Fruit fly (Drosophila melanogaster) whole organism, embryonic: Measurements from ENCODE around the gene CBP.

ENCODE experiments used
- Abd-B ChIP-seq: fragments of 200-800 bp; sonication (Bioruptor generic); optimal IDR thresholded peaks from 2 replicates; lab custom pipeline; 2018; ENCODE audit warnings: missing biosample characterization, mild to moderate bottlenecking, missing genetic modification characterization, moderate library complexity
- Adf1 ChIP-seq: fragments of 200-800 bp; sonication (Bioruptor generic); IDR thresholded peaks from 2 replicates; pipeline ENCODE4 v1.3.6; 2022; ENCODE audit warnings: missing biosample characterization, missing genetic modification characterization
- B-H1 ChIP-seq: fragments of 200-800 bp; sonication (Bioruptor generic); IDR thresholded peaks from 3 replicates; pipeline ENCODE4 v1.3.6; 2022; ENCODE audit warnings: missing biosample characterization, missing genetic modification characterization
- Bteb2 ChIP-seq: fragments of 200-800 bp; sonication (Bioruptor generic); optimal IDR thresholded peaks from 2 replicates; lab custom pipeline; 2016; ENCODE audit warnings: missing biosample characterization, missing genetic modification characterization
- CG10209 ChIP-seq: fragments of 200-800 bp; sonication (Bioruptor generic); optimal IDR thresholded peaks from 3 replicates; lab custom pipeline; 2017; ENCODE audit warnings: missing biosample characterization, mild to moderate bottlenecking, missing genetic modification characterization, missing genetic modification reagents
- CG1024 ChIP-seq: fragments of 200-800 bp; sonication (Bioruptor generic); IDR thresholded peaks from 2 replicates; pipeline ENCODE4 v1.3.6; 2022; ENCODE audit warnings: missing biosample characterization, missing genetic modification characterization
- CG10462 ChIP-seq: fragments of 200-800 bp; sonication (Bioruptor generic); optimal IDR thresholded peaks from 2 replicates; lab custom pipeline; 2016; ENCODE audit warnings: missing biosample characterization, missing genetic modification characterization
- CG10565 ChIP-seq: fragments of 200-800 bp; sonication (Bioruptor generic); optimal IDR thresholded peaks from 3 replicates; lab custom pipeline; 2016; ENCODE audit warnings: missing biosample characterization, mild to moderate bottlenecking, missing genetic modification characterization
- CG10979 ChIP-seq: fragments of 200-800 bp; sonication (Bioruptor generic); optimal IDR thresholded peaks from 2 replicates; lab custom pipeline; 2018; ENCODE audit warnings: missing biosample characterization, mild to moderate bottlenecking, missing genetic modification characterization, moderate library complexity
- CG11504 ChIP-seq: fragments of 200-800 bp; sonication (Bioruptor generic); optimal IDR thresholded peaks from 3 replicates; lab custom pipeline; 2019; ENCODE audit warnings: missing biosample characterization, mild to moderate bottlenecking, missing genetic modification characterization, moderate library complexity
- CG12659 ChIP-seq: fragments of 200-800 bp; sonication (Bioruptor generic); optimal IDR thresholded peaks from 3 replicates; lab custom pipeline; 2017; ENCODE audit warnings: mild to moderate bottlenecking, missing biosample characterization, missing genetic modification reagents, missing genetic modification characterization
- CG12942 ChIP-seq: fragments of 200-800 bp; sonication (Bioruptor generic); optimal IDR thresholded peaks from 3 replicates; lab custom pipeline; 2016; ENCODE audit warnings: missing biosample characterization, missing genetic modification characterization
- CG13775 ChIP-seq: fragments of 200-800 bp; sonication (Bioruptor generic); optimal IDR thresholded peaks from 3 replicates; lab custom pipeline; 2017; ENCODE audit warnings: missing biosample characterization, mild to moderate bottlenecking, missing genetic modification characterization
- CG15601 ChIP-seq: fragments of 200-800 bp; sonication (Bioruptor generic); optimal IDR thresholded peaks from 3 replicates; lab custom pipeline; 2019; ENCODE audit warnings: missing biosample characterization, mild to moderate bottlenecking, missing genetic modification characterization, moderate library complexity
- CG16863 ChIP-seq: fragments of 200-800 bp; sonication (Bioruptor generic); optimal IDR thresholded peaks from 3 replicates; lab custom pipeline; 2016; ENCODE audit warnings: missing biosample characterization, missing genetic modification characterization
- CG17186 ChIP-seq: fragments of 200-800 bp; sonication (Bioruptor generic); optimal IDR thresholded peaks from 3 replicates; lab custom pipeline; 2017; ENCODE audit warnings: missing biosample characterization, missing genetic modification reagents, missing genetic modification characterization
- CG2889 ChIP-seq: fragments of 200-800 bp; sonication (Bioruptor generic); IDR thresholded peaks from 3 replicates; pipeline ENCODE4 v1.3.6; 2022; ENCODE audit warnings: missing biosample characterization, missing genetic modification characterization
- CG3163 ChIP-seq: fragments of 200-800 bp; sonication (Bioruptor generic); optimal IDR thresholded peaks from 3 replicates; lab custom pipeline; 2016; ENCODE audit warnings: missing biosample characterization, missing genetic modification characterization
- CG34422 ChIP-seq: fragments of 200-800 bp; sonication (Bioruptor generic); IDR thresholded peaks from 3 replicates; pipeline ENCODE4 v1.3.6; 2022; ENCODE audit warnings: missing biosample characterization, missing genetic modification characterization
- CG3847 ChIP-seq: fragments of 200-800 bp; sonication (Bioruptor generic); IDR thresholded peaks from 2 replicates; pipeline ENCODE4 v1.3.6; 2022; ENCODE audit warnings: missing biosample characterization, missing genetic modification characterization
- CG8281 ChIP-seq: fragments of 200-800 bp; sonication (Bioruptor generic); optimal IDR thresholded peaks from 2 replicates; lab custom pipeline; 2018; ENCODE audit warnings: missing biosample characterization, mild to moderate bottlenecking, missing genetic modification characterization, moderate library complexity
- CG8290 ChIP-seq, 3 experiments: fragments of 200-800 bp; sonication (Bioruptor generic); optimal IDR thresholded peaks; 2 replicates each; lab custom pipeline; 2016 to 2019; ENCODE audit warnings: missing biosample characterization in 3 of 3, missing genetic modification characterization in 3 of 3, mild to moderate bottlenecking in 2 of 3, moderate library complexity in 1 of 3
- CHES-1-like ChIP-seq: fragments of 200-800 bp; sonication (Bioruptor generic); optimal IDR thresholded peaks from 2 replicates; lab custom pipeline; 2016; ENCODE audit warnings: missing biosample characterization, missing genetic modification characterization
- Chrac-16 ChIP-seq: fragments of 200-800 bp; sonication (Bioruptor generic); optimal IDR thresholded peaks from 3 replicates; lab custom pipeline; 2016; ENCODE audit warnings: missing biosample characterization, missing genetic modification characterization
- Ets65A ChIP-seq: fragments of 200-800 bp; sonication (Bioruptor generic); peaks from one replicate; lab custom pipeline; 2016; ENCODE audit warnings: missing biosample characterization, missing genetic modification characterization
- Ets97D ChIP-seq: fragments of 200-800 bp; sonication (Bioruptor generic); optimal IDR thresholded peaks from 3 replicates; lab custom pipeline; 2016; ENCODE audit warnings: missing biosample characterization, missing genetic modification characterization
- GATAe ChIP-seq: fragments of 200-800 bp; sonication (Bioruptor generic); conservative IDR thresholded peaks from 2 replicates; pipeline ENCODE4 v1.3.6; 2022; ENCODE audit warnings: missing biosample characterization, missing genetic modification characterization
- HHEX ChIP-seq: fragments of 200-800 bp; sonication (Bioruptor generic); optimal IDR thresholded peaks from 3 replicates; lab custom pipeline; 2017; ENCODE audit warnings: missing biosample characterization, mild to moderate bottlenecking, missing genetic modification characterization, missing genetic modification reagents
- HmgZ ChIP-seq: fragments of 200-800 bp; sonication (Bioruptor generic); optimal IDR thresholded peaks from 2 replicates; lab custom pipeline; 2018; ENCODE audit warnings: missing biosample characterization, mild to moderate bottlenecking, missing genetic modification characterization
- Hmx ChIP-seq: fragments of 200-800 bp; sonication (Bioruptor generic); optimal IDR thresholded peaks from 2 replicates; lab custom pipeline; 2016; ENCODE audit warnings: missing biosample characterization, missing genetic modification characterization
- Hr3 ChIP-seq: fragments of 200-800 bp; sonication (Bioruptor generic); optimal IDR thresholded peaks from 3 replicates; lab custom pipeline; 2016; ENCODE audit warnings: missing biosample characterization, missing genetic modification characterization
- Kr ChIP-seq: fragments of 200-800 bp; sonication (Bioruptor generic); optimal IDR thresholded peaks from 2 replicates; lab custom pipeline; 2017; ENCODE audit warnings: missing biosample characterization, mild to moderate bottlenecking, missing genetic modification characterization
- Meics ChIP-seq: fragments of 200-800 bp; sonication (Bioruptor generic); optimal IDR thresholded peaks from 2 replicates; lab custom pipeline; 2017; ENCODE audit warnings: missing biosample characterization, mild to moderate bottlenecking, missing genetic modification characterization
- NK7.1 ChIP-seq: fragments of 200-800 bp; sonication (Bioruptor generic); optimal IDR thresholded peaks from 3 replicates; lab custom pipeline; 2016; ENCODE audit warnings: missing biosample characterization, missing genetic modification characterization
- Ptx1 ChIP-seq: fragments of 200-800 bp; sonication (Bioruptor generic); IDR thresholded peaks from 2 replicates; pipeline ENCODE4 v1.3.6; 2022; ENCODE audit warnings: missing biosample characterization, missing genetic modification characterization
- Rfx ChIP-seq: fragments of 200-800 bp; sonication (Bioruptor generic); IDR thresholded peaks from 2 replicates; pipeline ENCODE4 v1.3.6; 2022; ENCODE audit warnings: missing biosample characterization, missing genetic modification characterization
- da ChIP-seq: fragments of 200-800 bp; sonication (Bioruptor generic); optimal IDR thresholded peaks from 2 replicates; lab custom pipeline; 2016; ENCODE audit warnings: missing biosample characterization, missing genetic modification characterization
- danr ChIP-seq: fragments of 200-800 bp; sonication (Bioruptor generic); IDR thresholded peaks from 2 replicates; pipeline ENCODE4 v1.3.6; 2022; ENCODE audit warnings: missing biosample characterization, missing genetic modification characterization
- emc ChIP-seq: fragments of 200-800 bp; sonication (Bioruptor generic); optimal IDR thresholded peaks from 2 replicates; lab custom pipeline; 2016; ENCODE audit warnings: missing biosample characterization, missing genetic modification characterization
- fd64A ChIP-seq: fragments of 200-800 bp; sonication (Bioruptor generic); optimal IDR thresholded peaks from 3 replicates; lab custom pipeline; 2018; ENCODE audit warnings: missing biosample characterization, mild to moderate bottlenecking, missing genetic modification characterization
- fu2 ChIP-seq: fragments of 200-800 bp; sonication (Bioruptor generic); optimal IDR thresholded peaks from 2 replicates; lab custom pipeline; 2016; ENCODE audit warnings: missing biosample characterization, missing genetic modification characterization
- grn ChIP-seq: fragments of 200-800 bp; sonication (Bioruptor generic); optimal IDR thresholded peaks from 3 replicates; lab custom pipeline; 2017; ENCODE audit warnings: missing biosample characterization, missing genetic modification characterization
- mirr ChIP-seq: fragments of 200-800 bp; sonication (Bioruptor generic); optimal IDR thresholded peaks from 3 replicates; lab custom pipeline; 2018; ENCODE audit warnings: missing biosample characterization, mild to moderate bottlenecking, missing genetic modification characterization
- nau ChIP-seq: fragments of 200-800 bp; sonication (Bioruptor generic); optimal IDR thresholded peaks from 3 replicates; lab custom pipeline; 2017; ENCODE audit warnings: missing biosample characterization, mild to moderate bottlenecking, missing genetic modification characterization, missing genetic modification reagents
- nerfin-1 ChIP-seq: fragments of 200-800 bp; sonication (Bioruptor generic); optimal IDR thresholded peaks from 3 replicates; lab custom pipeline; 2019; ENCODE audit warnings: missing biosample characterization, mild to moderate bottlenecking, missing genetic modification characterization, moderate library complexity
- phol ChIP-seq: fragments of 200-800 bp; sonication (Bioruptor generic); optimal IDR thresholded peaks from 3 replicates; lab custom pipeline; 2018; ENCODE audit warnings: missing biosample characterization, mild to moderate bottlenecking, missing genetic modification characterization, moderate library complexity
- sna ChIP-seq: fragments of 200-800 bp; sonication (Bioruptor generic); IDR thresholded peaks from 2 replicates; pipeline ENCODE4 v1.3.6; 2022; ENCODE audit warnings: missing biosample characterization, missing genetic modification characterization; ENCODE audit not compliant: partially characterized antibody
- wek ChIP-seq: fragments of 200-800 bp; sonication (Bioruptor generic); optimal IDR thresholded peaks from 3 replicates; lab custom pipeline; 2018; ENCODE audit warnings: missing biosample characterization, mild to moderate bottlenecking, missing genetic modification characterization, moderate library complexity

CBP gene

dm6 chrX:7333858-7334800 lies 3.0 kb upstream of the CBP start (continued):
- TF ChIP-seq CG17186 (GFP tag; lab: Kevin White, UChicago) (no peak), Ets97D (GFP tag; lab: Kevin White, UChicago) (peak; percentile 12), CG34422 (peak; percentile 44; the same call in 1 of the 3 replicates), CG13775 (GFP tag; lab: Kevin White, UChicago) (peak; percentile 32), B-H1 (GFP tag; lab: Robert Waterston, UW) (no peak), CG10979 (tag; lab: Kevin White, UChicago) (no peak), Kr (GFP tag; lab: Kevin White, UChicago) (peak; percentile 59), CG10209 (no peak), CG12659 (peak; percentile 26), Bteb2 (peak; percentile 72), phol (tag; lab: Kevin White, UChicago) (no peak), CG3163 (GFP tag; lab: Kevin White, UChicago) (peak; percentile 9), CG8281 (tag; lab: Kevin White, UChicago) (no peak), CG8290 (GFP tag; optimal IDR thresholded peaks at IDR 0.05; lab: Kevin White, UChicago) (no peak), CG8290 (tag; optimal IDR thresholded peaks at IDR 0.05; lab: Kevin White, UChicago) (no peak), Hmx (no peak), danr (0 out of 2 replicates have a peak, but pooled peaks have one; percentile 29), CG10462 (GFP tag; lab: Kevin White, UChicago) (no peak), CG2889 (GFP tag; lab: Robert Waterston, UW) (0 out of 3 replicates have a peak, but pooled peaks have one; percentile 26), emc (GFP tag; lab: Kevin White, UChicago) (peak; percentile 5), Ptx1 (GFP tag; lab: Robert Waterston, UW) (0 out of 2 replicates have a peak, but pooled peaks have one; percentile 8), CG10565 (GFP tag; lab: Kevin White, UChicago) (no peak), CG12942 (peak; percentile 17), CG3847 (peak; percentile 45), CHES-1-like (GFP tag; lab: Kevin White, UChicago) (peak; percentile 35), nerfin-1 (tag; lab: Kevin White, UChicago) (no peak), GATAe (no peak), da (GFP tag; lab: Kevin White, UChicago) (peak; percentile 42), wek (GFP tag; lab: Kevin White, UChicago) (no peak), HHEX (GFP tag; lab: Kevin White, UChicago) (no peak), fu2 (peak; percentile 62), CG11504 (tag; lab: Kevin White, UChicago) (no peak), NK7.1 (peak; percentile 21), Abd-B (no peak), Hr3 (GFP tag; lab: Kevin White, UChicago) (peak; percentile 33), Meics (GFP tag; lab: Kevin White, UChicago) (peak; percentile 68), fd64A (GFP tag; lab: Kevin White, UChicago) (no peak), mirr (GFP tag; lab: Kevin White, UChicago) (peak; percentile 61), Chrac-16 (no peak), Adf1 (GFP tag; lab: Robert Waterston, UW) (peak; percentile 66), Ets65A (GFP tag; lab: Kevin White, UChicago) (peak; percentile 73), CG1024 (GFP tag; lab: Robert Waterston, UW) (no peak), Rfx (GFP tag; lab: Robert Waterston, UW) (peak; percentile 66), HmgZ (tag; lab: Kevin White, UChicago) (no peak), CG16863 (GFP tag; lab: Kevin White, UChicago) (peak; percentile 29), CG15601 (tag; lab: Kevin White, UChicago) (no peak), nau (GFP tag; lab: Kevin White, UChicago) (no peak), sna (GFP tag; lab: Robert Waterston, UW) (no peak), grn (no peak)
